Fruit fly (Drosophila melanogaster) whole organism, embryonic: Measurements from ENCODE around the gene Jon99Fii.

Experiments used
- CG1024 ChIP-seq: fragments of 200-800 bp; sonication (Bioruptor generic); IDR thresholded peaks from 2 replicates; pipeline ENCODE4 v1.3.6; 2022; ENCODE audit warnings: missing biosample characterization, missing genetic modification characterization
- CG12659 ChIP-seq: fragments of 200-800 bp; sonication (Bioruptor generic); optimal IDR thresholded peaks from 3 replicates; lab custom pipeline; 2017; ENCODE audit warnings: mild to moderate bottlenecking, missing biosample characterization, missing genetic modification reagents, missing genetic modification characterization
- CG17328 ChIP-seq: fragments of 200-800 bp; sonication (Bioruptor generic); IDR thresholded peaks from 2 replicates; pipeline ENCODE4 v1.3.6; 2022; ENCODE audit warnings: missing biosample characterization, missing genetic modification characterization
- CG17385 ChIP-seq: fragments of 200-800 bp; sonication (Bioruptor generic); optimal IDR thresholded peaks from 3 replicates; lab custom pipeline; 2018; ENCODE audit warnings: missing biosample characterization, mild to moderate bottlenecking, missing genetic modification characterization
- CG17802 ChIP-seq: fragments of 200-800 bp; sonication (Bioruptor generic); optimal IDR thresholded peaks from 2 replicates; lab custom pipeline; 2018; ENCODE audit warnings: missing biosample characterization, mild to moderate bottlenecking, missing genetic modification characterization, moderate library complexity
- CG18476 ChIP-seq: fragments of 200-800 bp; sonication (Bioruptor generic); optimal IDR thresholded peaks from 2 replicates; lab custom pipeline; 2016; ENCODE audit warnings: missing biosample characterization, mild to moderate bottlenecking, missing genetic modification characterization
- CG2120 ChIP-seq: fragments of 200-800 bp; sonication (Bioruptor generic); optimal IDR thresholded peaks from 3 replicates; lab custom pipeline; 2016; ENCODE audit warnings: missing biosample characterization, missing genetic modification characterization
- CG30403 ChIP-seq: fragments of 200-800 bp; sonication (Bioruptor generic); optimal IDR thresholded peaks from 3 replicates; lab custom pipeline; 2016; ENCODE audit warnings: missing biosample characterization, missing genetic modification characterization
- CG34224 ChIP-seq: fragments of 200-800 bp; sonication (Bioruptor generic); IDR thresholded peaks from 3 replicates; pipeline ENCODE4 v1.3.6; 2022; ENCODE audit warnings: missing biosample characterization, missing genetic modification characterization; ENCODE audit not compliant: partially characterized antibody
- CG4404 ChIP-seq: fragments of 200-800 bp; sonication (Bioruptor generic); IDR thresholded peaks from 2 replicates; pipeline ENCODE4 v1.3.6; 2022; ENCODE audit warnings: missing biosample characterization, missing genetic modification characterization
- CG6683 ChIP-seq: fragments of 200-800 bp; sonication (Bioruptor generic); optimal IDR thresholded peaks from 2 replicates; lab custom pipeline; 2017; ENCODE audit warnings: missing biosample characterization, mild to moderate bottlenecking, missing genetic modification characterization, missing genetic modification reagents
- CG6813 ChIP-seq: fragments of 200-800 bp; sonication (Bioruptor generic); optimal IDR thresholded peaks from 2 replicates; lab custom pipeline; 2017; ENCODE audit warnings: missing biosample characterization, missing genetic modification characterization, mild to moderate bottlenecking, moderate library complexity, missing genetic modification reagents
- CG7372 ChIP-seq: fragments of 200-800 bp; sonication (Bioruptor generic); IDR thresholded peaks from 2 replicates; pipeline ENCODE4 v1.3.6; 2022; ENCODE audit warnings: missing biosample characterization, missing genetic modification characterization
- CG8478 ChIP-seq: fragments of >200 bp; optimal IDR thresholded peaks from 2 replicates; lab custom pipeline; 2018
- CTCF ChIP-seq: fragments of 200-800 bp; sonication (Bioruptor generic); optimal IDR thresholded peaks from 2 replicates; lab custom pipeline; 2017; ENCODE audit warnings: missing biosample characterization, mild to moderate bottlenecking, missing genetic modification characterization, moderate library complexity
- Dfd ChIP-seq, 2 experiments: fragments of >200 bp; optimal IDR thresholded peaks; 2 replicates each; lab custom pipeline; 2017; ENCODE audit warnings: missing biosample characterization in 2 of 2, missing genetic modification characterization in 2 of 2
- Doc3 ChIP-seq: fragments of 200-800 bp; sonication (Bioruptor generic); IDR thresholded peaks from 3 replicates; pipeline ENCODE4 v1.3.6; 2022; ENCODE audit warnings: missing biosample characterization, missing genetic modification characterization; ENCODE audit not compliant: partially characterized antibody
- Dp ChIP-seq: fragments of 200-800 bp; sonication (Bioruptor generic); optimal IDR thresholded peaks from 2 replicates; lab custom pipeline; 2018; ENCODE audit warnings: missing biosample characterization, mild to moderate bottlenecking, missing genetic modification characterization, moderate library complexity
- Drgx ChIP-seq: fragments of 200-800 bp; sonication (Bioruptor generic); IDR thresholded peaks from 2 replicates; pipeline ENCODE4 v1.3.6; 2022; ENCODE audit warnings: missing biosample characterization, missing genetic modification characterization
- E2f2 ChIP-seq: fragments of 200-800 bp; sonication (Bioruptor generic); IDR thresholded peaks from 2 replicates; pipeline ENCODE4 v1.3.6; 2022; ENCODE audit warnings: missing biosample characterization, missing genetic modification characterization
- GATAe ChIP-seq: fragments of 200-800 bp; sonication (Bioruptor generic); conservative IDR thresholded peaks from 2 replicates; pipeline ENCODE4 v1.3.6; 2022; ENCODE audit warnings: missing biosample characterization, missing genetic modification characterization
- HLH4C ChIP-seq: fragments of 200-800 bp; sonication (Bioruptor generic); IDR thresholded peaks from 3 replicates; pipeline ENCODE4 v1.3.6; 2022; ENCODE audit warnings: missing biosample characterization, missing genetic modification characterization; ENCODE audit not compliant: partially characterized antibody
- HLH54F ChIP-seq: fragments of 200-800 bp; sonication (Bioruptor generic); optimal IDR thresholded peaks from 3 replicates; lab custom pipeline; 2016; ENCODE audit warnings: missing biosample characterization, missing genetic modification characterization
- Max ChIP-seq: fragments of 200-800 bp; sonication (Bioruptor generic); optimal IDR thresholded peaks from 2 replicates; lab custom pipeline; 2016; ENCODE audit warnings: missing biosample characterization, mild to moderate bottlenecking, missing genetic modification characterization
- Med ChIP-seq: fragments of 200-800 bp; sonication (Bioruptor generic); peaks from one replicate; lab custom pipeline; 2016; ENCODE audit warnings: missing biosample characterization, missing genetic modification characterization, mild to moderate bottlenecking, inconsistent platforms, moderate library complexity
- NFAT ChIP-seq: fragments of 200-800 bp; sonication (Bioruptor generic); IDR thresholded peaks from 2 replicates; pipeline ENCODE4 v1.3.6; 2022; ENCODE audit warnings: missing biosample characterization, missing genetic modification characterization
- Six4 ChIP-seq: fragments of 200-800 bp; sonication (Bioruptor generic); optimal IDR thresholded peaks from 2 replicates; lab custom pipeline; 2016; ENCODE audit warnings: missing biosample characterization, missing genetic modification characterization
- abd-A ChIP-seq: fragments of 200-800 bp; sonication (Bioruptor generic); optimal IDR thresholded peaks from 3 replicates; lab custom pipeline; 2019; ENCODE audit warnings: missing biosample characterization, mild to moderate bottlenecking, missing genetic modification characterization, moderate library complexity
- aop ChIP-seq: fragments of 200-800 bp; sonication (Bioruptor generic); IDR thresholded peaks from 2 replicates; pipeline ENCODE4 v1.3.6; 2022; ENCODE audit warnings: missing biosample characterization, missing genetic modification characterization
- ap ChIP-seq: fragments of 200-800 bp; sonication (Bioruptor generic); IDR thresholded peaks from 2 replicates; pipeline ENCODE4 v1.3.6; 2022; ENCODE audit warnings: missing biosample characterization, missing genetic modification characterization
- caup ChIP-seq: fragments of 200-800 bp; sonication (Bioruptor generic); optimal IDR thresholded peaks from 3 replicates; lab custom pipeline; 2017; ENCODE audit warnings: missing biosample characterization, mild to moderate bottlenecking, missing genetic modification characterization, moderate library complexity; ENCODE audit not compliant: severe bottlenecking
- chinmo ChIP-seq: fragments of 200-800 bp; sonication (Bioruptor generic); IDR thresholded peaks from 4 replicates; pipeline ENCODE4 v1.3.6; 2022; ENCODE audit warnings: missing biosample characterization, missing genetic modification characterization; ENCODE audit not compliant: partially characterized antibody
- dysf ChIP-seq: fragments of 200-800 bp; sonication (Bioruptor generic); IDR thresholded peaks from 3 replicates; pipeline ENCODE4 v1.3.6; 2022; ENCODE audit warnings: missing biosample characterization, missing genetic modification characterization
- eve ChIP-seq, 2 experiments: fragments of >200 bp; optimal IDR thresholded peaks; 2 replicates each; lab custom pipeline; 2017; ENCODE audit warnings: missing biosample characterization in 2 of 2, missing genetic modification characterization in 2 of 2
- fu2 ChIP-seq: fragments of 200-800 bp; sonication (Bioruptor generic); optimal IDR thresholded peaks from 2 replicates; lab custom pipeline; 2016; ENCODE audit warnings: missing biosample characterization, missing genetic modification characterization
- h ChIP-seq: fragments of >200 bp; optimal IDR thresholded peaks from 2 replicates; lab custom pipeline; 2017
- her ChIP-seq: fragments of 200-800 bp; sonication (Bioruptor generic); optimal IDR thresholded peaks from 2 replicates; lab custom pipeline; 2016; ENCODE audit warnings: missing biosample characterization, missing genetic modification characterization
- kah ChIP-seq: fragments of 200-800 bp; sonication (Bioruptor generic); optimal IDR thresholded peaks from 2 replicates; lab custom pipeline; 2018; ENCODE audit warnings: missing biosample characterization, mild to moderate bottlenecking, missing genetic modification characterization
- nmo ChIP-seq: fragments of 200-800 bp; sonication (Bioruptor generic); optimal IDR thresholded peaks from 2 replicates; lab custom pipeline; 2018; ENCODE audit warnings: missing biosample characterization, mild to moderate bottlenecking, missing genetic modification characterization, moderate library complexity
- onecut ChIP-seq: fragments of 200-800 bp; sonication (Bioruptor generic); IDR thresholded peaks from 2 replicates; pipeline ENCODE4 v1.3.6; 2022; ENCODE audit warnings: missing biosample characterization, missing genetic modification characterization
- pfk ChIP-seq: fragments of 200-800 bp; sonication (Bioruptor generic); optimal IDR thresholded peaks from 2 replicates; lab custom pipeline; 2018; ENCODE audit warnings: missing biosample characterization, mild to moderate bottlenecking, missing genetic modification characterization, moderate library complexity
- pros ChIP-seq: fragments of 200-800 bp; sonication (Bioruptor generic); optimal IDR thresholded peaks from 3 replicates; lab custom pipeline; 2019; ENCODE audit warnings: missing biosample characterization, mild to moderate bottlenecking, missing genetic modification characterization, moderate library complexity
- rib ChIP-seq: fragments of 200-800 bp; sonication (Bioruptor generic); IDR thresholded peaks from 2 replicates; pipeline ENCODE4 v1.3.6; 2022; ENCODE audit warnings: missing biosample characterization, missing genetic modification characterization
- sd ChIP-seq: fragments of 200-800 bp; sonication (Bioruptor generic); optimal IDR thresholded peaks from 3 replicates; lab custom pipeline; 2018; ENCODE audit warnings: missing biosample characterization, mild to moderate bottlenecking, missing genetic modification characterization, moderate library complexity
- sens ChIP-seq: fragments of 200-800 bp; sonication (Bioruptor generic); peaks from one replicate; lab custom pipeline; 2016; ENCODE audit warnings: missing biosample characterization, missing genetic modification characterization
- slbo ChIP-seq: fragments of 200-800 bp; sonication (Bioruptor generic); IDR thresholded peaks from 2 replicates; pipeline ENCODE4 v1.3.6; 2022; ENCODE audit warnings: missing biosample characterization, missing genetic modification characterization
- stwl ChIP-seq: fragments of 200-800 bp; sonication (Bioruptor generic); optimal IDR thresholded peaks from 3 replicates; lab custom pipeline; 2018; ENCODE audit warnings: missing biosample characterization, mild to moderate bottlenecking, missing genetic modification characterization, moderate library complexity

Gene Jon99Fii

DNA sequence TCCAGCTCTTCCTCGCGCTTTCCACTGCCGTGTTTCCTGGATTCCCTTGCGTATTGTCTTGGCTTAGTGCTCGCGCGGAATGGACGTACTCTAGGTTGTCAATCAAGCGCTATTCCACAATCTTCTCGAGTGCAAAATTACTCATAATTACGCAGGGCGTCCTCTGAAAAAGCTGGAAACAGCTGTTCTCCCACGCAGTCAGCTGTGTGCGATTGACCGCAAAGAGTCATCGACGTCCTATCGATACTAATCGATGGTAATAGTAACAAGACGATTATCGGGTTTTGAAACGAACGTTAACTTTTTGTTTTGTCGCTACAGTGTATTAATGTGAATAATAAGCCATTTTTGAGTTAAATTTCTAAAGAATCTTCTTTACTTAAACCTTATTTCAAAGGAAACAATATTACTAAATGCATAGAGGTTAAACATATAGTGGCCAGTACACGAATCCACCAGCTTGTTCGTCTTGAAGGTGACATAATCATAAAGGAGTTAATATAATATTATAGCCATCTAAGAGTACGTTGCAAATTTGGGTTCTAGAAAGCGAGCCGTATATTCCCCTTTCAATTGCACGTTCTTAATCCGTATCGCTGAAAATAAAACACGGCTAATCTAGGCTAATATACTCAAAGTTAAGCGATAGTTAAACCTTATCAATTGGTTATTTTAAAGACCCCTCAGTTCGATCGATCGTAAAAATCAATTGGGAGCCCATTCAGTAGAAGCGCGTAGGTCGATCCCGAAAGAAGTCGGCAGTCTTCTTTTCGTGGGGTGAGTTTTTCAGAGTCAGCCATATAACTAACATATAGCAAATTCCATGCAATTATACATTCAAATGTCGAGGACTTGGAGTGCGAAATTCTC is 28.4 kb downstream of the Jon99Fii start, which contains the start of the genes CG2224 and CDase (continued):
- TF ChIP-seq eve (GFP tag; optimal IDR thresholded peaks at IDR 0.05; lab: Kevin White, UChicago) (no peak), stwl (tag; lab: Kevin White, UChicago) (peak; percentile 47), Med (GFP tag; lab: Kevin White, UChicago) (peak; percentile 73), HLH54F (no peak), CG4404 (GFP tag; lab: Robert Waterston, UW) (no peak), CG18476 (GFP tag; lab: Kevin White, UChicago) (no peak), her (peak; percentile 98), rib (GFP tag; lab: Robert Waterston, UW) (no peak)
- TF ChIP-seq, all 482 proteins: peak for 63

DNA sequence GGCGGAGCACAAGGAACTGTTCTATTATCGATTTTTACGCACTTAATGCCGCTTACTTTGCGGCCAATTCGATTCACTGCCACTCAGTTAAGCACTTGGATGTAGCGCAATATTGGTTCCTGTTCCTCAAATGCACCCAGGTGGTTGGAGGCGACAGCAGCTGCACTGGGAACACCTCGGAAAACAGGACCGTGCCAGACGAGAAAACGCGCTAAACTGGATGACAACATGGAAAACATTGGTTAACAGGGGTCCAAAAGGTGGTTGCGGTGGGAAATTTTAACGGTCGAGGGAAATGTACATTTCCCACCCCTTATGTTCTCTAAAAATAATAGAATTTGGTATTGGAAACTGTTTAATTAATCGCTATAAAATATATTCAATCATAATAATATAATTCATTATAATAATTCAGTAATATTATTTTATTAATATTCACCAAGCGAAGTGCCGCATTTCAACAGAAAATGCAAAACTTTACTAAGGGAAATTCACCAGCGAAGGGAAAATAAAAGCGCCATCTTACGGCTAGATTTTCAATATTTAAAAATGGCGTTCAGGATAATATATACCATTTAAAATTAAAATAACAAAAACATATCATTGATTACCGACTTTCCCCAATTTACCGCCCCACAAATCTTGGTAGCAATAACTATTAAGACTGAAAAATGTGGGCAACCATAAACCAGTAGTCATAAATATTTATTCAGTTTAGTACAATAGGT is 31.7 kb downstream of the Jon99Fii start, which contains the start of gene aralar1:
aralar1 (minus strand) TSS at position 51 of the 728 bp plus-strand sequence.
- TF ChIP-seq GATAe (GFP tag; lab: Robert Waterston, UW) (no peak), pros (GFP tag; lab: Kevin White, UChicago) (no peak), sd (tag; lab: Kevin White, UChicago) (no peak), E2f2 (GFP tag; lab: Robert Waterston, UW) (peak; percentile 40; the same call in 1 of the 2 replicates), Dfd (GFP tag; optimal IDR thresholded peaks at IDR 0.05; lab: Kevin White, UChicago) (peak in 1 of 2 experiments; percentile 26), onecut (peak; percentile 41), h (lab: Kevin White, UChicago) (no peak), caup (no peak), CG8478 (lab: Kevin White, UChicago) (peak; percentile 24), Dp (GFP tag; lab: Kevin White, UChicago) (peak; percentile 25), sens (no peak), CG17802 (peak; percentile 55), CTCF (GFP tag; lab: Kevin White, UChicago) (peak; percentile 88), HLH4C (GFP tag; lab: Robert Waterston, UW) (0 out of 3 replicates have a peak, but pooled peaks have one; percentile 20), CG6683 (GFP tag; lab: Kevin White, UChicago) (no peak), NFAT (no peak)

DNA sequence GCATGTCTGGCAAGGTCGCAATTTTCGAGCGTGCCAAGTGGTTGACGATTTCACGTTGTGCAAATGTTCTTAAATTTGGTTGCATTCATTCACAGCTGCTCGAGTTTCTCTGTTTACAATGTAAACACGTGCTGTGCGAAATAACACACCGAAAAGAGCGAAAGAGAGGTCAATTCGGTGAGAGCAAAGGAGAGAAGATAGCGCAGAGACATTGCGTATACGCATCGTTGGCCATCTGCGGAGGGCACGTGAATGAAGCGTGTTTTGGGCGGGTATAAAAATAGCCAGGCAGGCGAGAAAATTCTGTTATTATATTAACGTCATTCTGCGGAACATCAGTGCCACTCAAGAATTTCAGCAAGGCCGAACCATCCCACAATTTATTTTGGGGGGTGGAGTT is 33.3 kb downstream of the Jon99Fii start:
- TF ChIP-seq CG17328 (GFP tag; lab: Robert Waterston, UW) (no peak), Max (GFP tag; lab: Kevin White, UChicago) (no peak), Drgx (peak; percentile 40; the same call in 1 of the 2 replicates), CG17385 (GFP tag; lab: Kevin White, UChicago) (no peak), CG6813 (GFP tag; lab: Kevin White, UChicago) (no peak), CG1024 (GFP tag; lab: Robert Waterston, UW) (no peak), kah (GFP tag; lab: Kevin White, UChicago) (no peak), abd-A (tag; lab: Kevin White, UChicago) (no peak), aop (no peak), CG34224 (GFP tag; lab: Robert Waterston, UW) (0 out of 3 replicates have a peak, but pooled peaks have one; percentile 15), chinmo (GFP tag; lab: Robert Waterston, UW) (0 out of 4 replicates have a peak, but pooled peaks have one; percentile 26), slbo (GFP tag; lab: Robert Waterston, UW) (no peak), dysf (no peak), CG7372 (GFP tag; lab: Robert Waterston, UW) (peak; percentile 67), fu2 (GFP tag; lab: Kevin White, UChicago) (no peak), CG2120 (GFP tag; lab: Kevin White, UChicago) (no peak), Med (GFP tag; lab: Kevin White, UChicago) (peak; percentile 39), Six4 (GFP tag; lab: Kevin White, UChicago) (no peak), CG30403 (no peak), nmo (GFP tag; lab: Kevin White, UChicago) (no peak), CG12659 (no peak), Doc3 (GFP tag; lab: Robert Waterston, UW) (no peak), ap (GFP tag; lab: Robert Waterston, UW) (no peak), pfk (no peak)
